Worm (Caenorhabditis elegans) whole organism, late embryonic: ENCODE results near the gene F41G3.19.
"Not testable (repeated sequence)": the region's sequence is repeated elsewhere in the genome, so short reads cannot be mapped to it uniquely, and the experiment has no call there.

Experiments used
- C38D4.7 ChIP-seq: fragments of 200-800 bp; sonication (Bioruptor generic); optimal IDR thresholded peaks from 2 replicates; lab custom pipeline; 2018; ENCODE audit warnings: mild to moderate bottlenecking, missing genetic modification characterization, moderate library complexity, missing compliant biosample characterization
- F13H6.1 ChIP-seq: sonication (generic microtip); optimal IDR thresholded peaks from 2 replicates; lab custom pipeline; 2016; ENCODE audit warnings: missing genetic modification characterization, missing compliant biosample characterization
- K09A11.1 ChIP-seq: sonication (generic microtip); optimal IDR thresholded peaks from 2 replicates; lab custom pipeline; 2017; ENCODE audit warnings: antibody characterized with exemption, mild to moderate bottlenecking, missing genetic modification characterization, missing compliant biosample characterization; ENCODE audit not compliant: insufficient read depth
- ahr-1 ChIP-seq: sonication (generic microtip); optimal IDR thresholded peaks from 2 replicates; lab custom pipeline; 2016; ENCODE audit warnings: missing genetic modification characterization, missing compliant biosample characterization
- ama-1 ChIP-seq: fragments of 150-350 bp; optimal IDR thresholded peaks from 2 replicates; lab custom pipeline; 2014
- ceh-18 ChIP-seq: sonication (generic microtip); optimal IDR thresholded peaks from 2 replicates; lab custom pipeline; 2016; ENCODE audit warnings: missing genetic modification characterization, missing compliant biosample characterization
- ceh-2 ChIP-seq: sonication (generic microtip); optimal IDR thresholded peaks from 2 replicates; lab custom pipeline; 2016; ENCODE audit warnings: missing genotype, missing genetic modification characterization, missing compliant biosample characterization
- ceh-24 ChIP-seq: sonication (generic microtip); optimal IDR thresholded peaks from 2 replicates; lab custom pipeline; 2016; ENCODE audit warnings: mild to moderate bottlenecking, missing genetic modification characterization, missing compliant biosample characterization
- ceh-34 ChIP-seq: sonication (generic microtip); optimal IDR thresholded peaks from 2 replicates; lab custom pipeline; 2016; ENCODE audit warnings: mild to moderate bottlenecking, missing genetic modification characterization, missing compliant biosample characterization
- ceh-48 ChIP-seq: sonication (generic microtip); optimal IDR thresholded peaks from 2 replicates; lab custom pipeline; 2016; ENCODE audit warnings: missing genetic modification characterization, inconsistent platforms, missing compliant biosample characterization
- dve-1 ChIP-seq: sonication (generic microtip); optimal IDR thresholded peaks from 2 replicates; lab custom pipeline; 2017; ENCODE audit warnings: antibody characterized with exemption, mild to moderate bottlenecking, missing genetic modification characterization, missing compliant biosample characterization
- elt-2 ChIP-seq: sonication (generic microtip); optimal IDR thresholded peaks from 2 replicates; lab custom pipeline; 2016; ENCODE audit warnings: missing genetic modification reagents, missing genetic modification characterization, missing compliant biosample characterization
- elt-4 ChIP-seq: sonication (generic microtip); optimal IDR thresholded peaks from 2 replicates; lab custom pipeline; 2016; ENCODE audit warnings: missing genetic modification characterization, missing compliant biosample characterization
- ets-4 ChIP-seq: sonication (generic microtip); optimal IDR thresholded peaks from 2 replicates; lab custom pipeline; 2016; ENCODE audit warnings: missing genetic modification characterization, missing compliant biosample characterization
- eyg-1 ChIP-seq: sonication (generic microtip); optimal IDR thresholded peaks from 2 replicates; lab custom pipeline; 2016; ENCODE audit warnings: missing genotype, missing genetic modification characterization, missing compliant biosample characterization
- fkh-6 ChIP-seq: sonication (generic microtip); optimal IDR thresholded peaks from 2 replicates; lab custom pipeline; 2016; ENCODE audit warnings: missing genetic modification characterization, missing compliant biosample characterization
- gmeb-2 ChIP-seq: sonication (generic microtip); optimal IDR thresholded peaks from 2 replicates; lab custom pipeline; 2016; ENCODE audit warnings: missing genetic modification characterization, inconsistent platforms, missing compliant biosample characterization
- hlh-13 ChIP-seq: fragments of 200-800 bp; sonication (Bioruptor generic); optimal IDR thresholded peaks from 2 replicates; lab custom pipeline; 2018; ENCODE audit warnings: mild to moderate bottlenecking, missing genetic modification characterization, missing compliant biosample characterization
- hlh-15 ChIP-seq: sonication (generic microtip); optimal IDR thresholded peaks from 2 replicates; lab custom pipeline; 2016; ENCODE audit warnings: missing genetic modification characterization, missing compliant biosample characterization
- hlh-30 ChIP-seq: sonication (generic microtip); optimal IDR thresholded peaks from 2 replicates; lab custom pipeline; 2017; ENCODE audit warnings: antibody characterized with exemption, missing genetic modification characterization, missing compliant biosample characterization; ENCODE audit not compliant: insufficient read depth
- lim-6 ChIP-seq: sonication (generic microtip); optimal IDR thresholded peaks from 2 replicates; lab custom pipeline; 2016; ENCODE audit warnings: missing genetic modification characterization, missing compliant biosample characterization
- nfya-1 ChIP-seq: sonication (generic microtip); optimal IDR thresholded peaks from 2 replicates; lab custom pipeline; 2017; ENCODE audit warnings: missing genetic modification characterization, mild to moderate bottlenecking, missing compliant biosample characterization, antibody characterized with exemption, moderate library complexity
- nhr-232 ChIP-seq: sonication (generic microtip); optimal IDR thresholded peaks from 2 replicates; lab custom pipeline; 2016; ENCODE audit warnings: missing genetic modification characterization, missing compliant biosample characterization
- pag-3 ChIP-seq: sonication (generic microtip); optimal IDR thresholded peaks from 2 replicates; lab custom pipeline; 2016; ENCODE audit warnings: missing compliant biosample characterization, missing genetic modification characterization, borderline replicate concordance
- pat-9 ChIP-seq: fragments of 200-800 bp; sonication (Bioruptor generic); optimal IDR thresholded peaks from 2 replicates; lab custom pipeline; 2018; ENCODE audit warnings: mild to moderate bottlenecking, missing genetic modification characterization, moderate library complexity, missing compliant biosample characterization
- pha-2 ChIP-seq: sonication (generic microtip); optimal IDR thresholded peaks from 2 replicates; lab custom pipeline; 2017; ENCODE audit warnings: mild to moderate bottlenecking, missing genetic modification characterization, missing compliant biosample characterization
- pha-4 ChIP-seq: fragments of 150-350 bp; optimal IDR thresholded peaks from 2 replicates; lab custom pipeline; 2018; ENCODE audit warnings: missing biosample characterization, missing genetic modification reagents, missing genetic modification characterization
- pqm-1 ChIP-seq: sonication (generic microtip); optimal IDR thresholded peaks from 2 replicates; lab custom pipeline; 2016; ENCODE audit warnings: missing genetic modification characterization, missing compliant biosample characterization
- pros-1 ChIP-seq: fragments of 150-350 bp; optimal IDR thresholded peaks from 2 replicates; lab custom pipeline; 2014; ENCODE audit warnings: missing biosample characterization, missing genetic modification reagents, missing genetic modification characterization
- ref-2 ChIP-seq: sonication (generic microtip); optimal IDR thresholded peaks from 2 replicates; lab custom pipeline; 2016; ENCODE audit warnings: missing genetic modification characterization, missing compliant biosample characterization
- rnt-1 ChIP-seq: sonication (generic microtip); optimal IDR thresholded peaks from 2 replicates; lab custom pipeline; 2016; ENCODE audit warnings: missing genetic modification characterization, missing compliant biosample characterization
- sdc-2 ChIP-seq: sonication (generic microtip); optimal IDR thresholded peaks from 2 replicates; lab custom pipeline; 2016; ENCODE audit warnings: missing genotype, missing genetic modification characterization, missing compliant biosample characterization
- sox-2 ChIP-seq: fragments of 200-800 bp; sonication (Bioruptor generic); IDR thresholded peaks from 2 replicates; pipeline ENCODE4 v1.3.6; 2022; ENCODE audit warnings: missing genetic modification reagents, missing genetic modification characterization, missing compliant biosample characterization
- sox-4 ChIP-seq: sonication (generic microtip); optimal IDR thresholded peaks from 2 replicates; lab custom pipeline; 2017; ENCODE audit warnings: mild to moderate bottlenecking, missing genetic modification characterization, inconsistent platforms, missing compliant biosample characterization
- tbx-2 ChIP-seq: sonication (generic microtip); optimal IDR thresholded peaks from 2 replicates; lab custom pipeline; 2016; ENCODE audit warnings: missing genetic modification characterization, missing compliant biosample characterization
- tbx-7 ChIP-seq: sonication (generic microtip); optimal IDR thresholded peaks from 2 replicates; lab custom pipeline; 2016; ENCODE audit warnings: missing genotype, missing genetic modification characterization, missing compliant biosample characterization
- ttx-3 ChIP-seq: sonication (generic microtip); optimal IDR thresholded peaks from 2 replicates; lab custom pipeline; 2016; ENCODE audit warnings: missing genetic modification reagents, missing genetic modification characterization, missing compliant biosample characterization
- unc-3 ChIP-seq, 2 experiments: fragments of 200-800 bp in 1 of 2; sonication (Bioruptor generic) in 1 of 2; sonication (generic microtip) in 1 of 2; conservative IDR thresholded peaks in 1 of 2; optimal IDR thresholded peaks in 1 of 2; 2 replicates each; pipeline versions ENCODE4 v1.3.6 to Lab custom; 2016 to 2022; ENCODE audit warnings: missing compliant biosample characterization in 2 of 2, missing genetic modification characterization in 2 of 2, missing genetic modification reagents in 1 of 2
- unc-42 ChIP-seq: sonication (generic microtip); optimal IDR thresholded peaks from 2 replicates; lab custom pipeline; 2016; ENCODE audit warnings: missing genotype, missing genetic modification characterization, missing compliant biosample characterization

The F41G3.19 gene

ce11 chrII:6776418-6777034 is 24.6 kb upstream of the F41G3.19 start, which contains the start of gene ssup-72 (continued):
- TF ChIP-seq K09A11.1 (tag; lab: Kevin White, UChicago): no peak
- TF ChIP-seq nfya-1 (tag; lab: Kevin White, UChicago): peak; percentile 4
- peak; percentile 35 for TF ChIP-seq ref-2 (tag; lab: Kevin White, UChicago)
- peak; percentile 82 for TF ChIP-seq tbx-7
- TF ChIP-seq nhr-232 (tag; lab: Kevin White, UChicago): no peak
- TF ChIP-seq elt-2 (tag; lab: Kevin White, UChicago): peak; percentile 39
- TF ChIP-seq ceh-2 (tag; lab: Kevin White, UChicago): peak; percentile 77
- peak; percentile 14 for TF ChIP-seq lim-6 (tag; lab: Kevin White, UChicago)
- TF ChIP-seq tbx-2: peak; percentile 74
- TF ChIP-seq elt-4 (tag; lab: Kevin White, UChicago): no peak
- TF ChIP-seq hlh-30: no peak
- no peak for TF ChIP-seq ceh-48
- TF ChIP-seq sox-4 (tag; lab: Kevin White, UChicago): no peak
- TF ChIP-seq pqm-1 (tag; lab: Kevin White, UChicago): no peak
- TF ChIP-seq F13H6.1: no peak
- no peak for TF ChIP-seq eyg-1 (tag; lab: Kevin White, UChicago)
- TF ChIP-seq sdc-2: no peak
- no peak for TF ChIP-seq pag-3 (tag; lab: Kevin White, UChicago)
- no peak for TF ChIP-seq hlh-15 (tag; lab: Kevin White, UChicago)
- peak; percentile 33 for TF ChIP-seq rnt-1 (tag; lab: Kevin White, UChicago)
- no peak for TF ChIP-seq pros-1
- peak; percentile 9 for TF ChIP-seq ceh-34 (tag; lab: Kevin White, UChicago)
- no peak for TF ChIP-seq ttx-3
- TF ChIP-seq ceh-24: no peak
- no peak for TF ChIP-seq C38D4.7 (GFP tag; lab: Kevin White, UChicago)
- TF ChIP-seq gmeb-2 (tag; lab: Kevin White, UChicago): no peak
- TF ChIP-seq unc-42 (tag; lab: Kevin White, UChicago): peak; percentile 32

DNA sequence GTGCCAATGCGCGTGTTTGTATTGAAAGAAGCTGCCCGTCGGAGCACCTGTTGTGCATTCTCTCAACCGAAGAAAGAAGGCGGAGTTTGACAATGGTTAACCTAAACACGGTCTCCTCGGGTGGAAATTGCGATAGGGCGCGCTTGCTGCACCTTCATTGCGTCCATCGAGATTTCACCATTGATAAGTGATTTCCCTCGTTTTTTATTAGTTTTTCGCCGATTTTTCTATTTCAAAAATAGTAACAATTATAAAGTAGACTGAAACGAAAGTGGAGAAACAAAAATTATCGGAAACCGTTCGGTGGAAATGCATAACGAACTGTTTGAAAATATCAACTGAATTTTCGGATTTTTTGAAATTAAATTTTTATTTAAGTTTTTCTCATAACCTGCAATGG is 23.1 kb upstream of the F41G3.19 start, which contains the start of gene agr-1:
Gene agr-1, minus strand, starts transcription at position 101 of the 400 bp plus-strand sequence.
- not testable (repeated sequence) for TF ChIP-seq elt-2 (tag; lab: Kevin White, UChicago); fkh-6; unc-42 (tag; lab: Kevin White, UChicago)
- TF ChIP-seq, all 69 proteins: peak for 0; not testable (repeated sequence) for 69

DNA sequence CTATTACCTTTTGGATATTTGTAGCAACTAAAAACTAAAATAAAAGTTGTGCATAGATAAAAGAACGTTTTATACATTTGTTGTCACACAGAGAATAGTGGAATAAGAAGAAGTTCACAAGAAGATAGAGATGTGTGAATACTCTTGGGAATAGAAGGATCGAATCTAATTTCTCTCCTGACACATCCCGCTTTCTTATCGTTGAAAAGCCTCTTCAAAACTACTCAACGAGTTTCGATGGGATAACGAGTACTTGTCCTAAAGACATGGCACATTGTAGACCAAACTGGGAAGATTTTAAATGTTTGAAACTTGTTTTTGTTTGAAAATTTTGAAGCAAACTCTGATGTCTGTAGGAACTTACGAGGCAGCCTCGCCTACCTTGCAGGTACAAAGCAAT is 20.6 kb upstream of the F41G3.19 start:
- no peak for TF ChIP-seq pha-2
- no peak for TF ChIP-seq sdc-2
- no peak for TF ChIP-seq ceh-2 (tag; lab: Kevin White, UChicago)
- TF ChIP-seq unc-3 (GFP tag; conservative IDR thresholded peaks at IDR 0.05; lab: Robert Waterston, UW): no peak
- peak; percentile 34 for TF ChIP-seq unc-3 (tag; optimal IDR thresholded peaks at IDR 0.05; lab: Kevin White, UChicago)
- TF ChIP-seq hlh-13 (GFP tag; lab: Kevin White, UChicago): no peak
- peak; percentile 29 for TF ChIP-seq unc-42 (tag; lab: Kevin White, UChicago)
- TF ChIP-seq, all 69 proteins: peak for 2

DNA sequence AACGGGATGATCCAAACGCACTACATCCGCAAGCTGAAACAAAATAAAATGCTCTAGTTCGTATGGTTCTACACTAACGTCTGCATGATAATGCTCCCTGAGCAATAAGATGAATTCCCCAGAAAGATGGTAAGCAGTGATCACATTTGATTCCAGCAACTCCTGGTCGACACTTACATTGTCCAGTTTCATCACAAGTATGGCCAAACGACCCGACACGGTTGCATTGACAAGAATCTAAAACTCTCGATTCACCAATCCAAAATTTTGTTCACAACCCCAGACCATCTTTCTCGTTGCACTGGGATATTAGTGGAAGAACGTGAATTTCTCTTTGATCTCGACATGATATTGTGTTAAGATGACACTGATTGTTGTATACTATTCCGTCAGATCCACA is 18.1 kb upstream of the F41G3.19 start:
- TF ChIP-seq ama-1 (lab: Kevin White, UChicago) (no peak), pag-3 (tag; lab: Kevin White, UChicago) (no peak), dve-1 (tag; lab: Kevin White, UChicago) (no peak), C38D4.7 (GFP tag; lab: Kevin White, UChicago) (no peak), K09A11.1 (tag; lab: Kevin White, UChicago) (no peak), ceh-34 (tag; lab: Kevin White, UChicago) (no peak), sox-2 (no peak), ahr-1 (tag; lab: Kevin White, UChicago) (no peak), tbx-7 (no peak), ceh-24 (no peak), ets-4 (tag; lab: Kevin White, UChicago) (no peak), hlh-15 (tag; lab: Kevin White, UChicago) (no peak), ceh-18 (tag; lab: Kevin White, UChicago) (no peak), hlh-30 (no peak), pat-9 (tag; lab: Kevin White, UChicago) (no peak), unc-42 (tag; lab: Kevin White, UChicago) (no peak), pha-2 (no peak), pha-4 (tag; lab: Kevin White, UChicago) (no peak)
